Worm (Caenorhabditis elegans): ENCODE data around the gene pals-28.

DNA sequence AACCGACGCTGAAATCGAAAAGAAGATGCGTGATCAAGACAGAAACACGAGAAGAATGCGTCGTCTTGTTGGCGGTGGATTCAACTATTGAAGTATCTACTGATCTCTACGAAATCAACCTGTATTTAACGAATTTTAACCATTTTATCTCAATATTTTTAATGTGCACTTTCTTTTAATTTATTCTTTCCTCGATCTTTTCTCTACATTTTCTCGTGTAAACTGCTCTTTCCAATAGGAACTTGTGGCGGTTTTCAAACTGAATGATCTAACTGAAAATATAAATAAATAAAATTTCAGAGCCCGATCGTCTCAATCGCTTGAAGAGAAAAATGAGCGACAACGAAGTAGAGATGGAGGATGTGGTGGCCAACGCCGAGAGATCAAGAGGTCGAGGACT, 21.4 kb downstream of the pals-28 start, which contains the start of gene rnp-4:
- no peak for TF ChIP-seq ztf-28 (GFP tag; IDR thresholded peaks at IDR 0.05)
- TF ChIP-seq snpc-3.4 (tag; optimal IDR thresholded peaks at IDR 0.05), result no peak
- no peak for TF ChIP-seq ama-1 (optimal IDR thresholded peaks at IDR 0.05)
- no peak for TF ChIP-seq ama-1 (GFP tag; optimal IDR thresholded peaks at IDR 0.05)
- no peak for TF ChIP-seq snpc-4 (GFP tag; optimal IDR thresholded peaks at IDR 0.05)
- TF ChIP-seq snpc-4 (tag; optimal IDR thresholded peaks at IDR 0.05), result no peak
- TF ChIP-seq atf-7 (tag; optimal IDR thresholded peaks at IDR 0.05), result no peak
- no peak for TF ChIP-seq lag-1 (GFP tag; IDR thresholded peaks at IDR 0.05)
- TF ChIP-seq lin-35 (GFP tag; optimal IDR thresholded peaks at IDR 0.05), result no peak
